Worm (Caenorhabditis elegans) whole organism, young adult: ENCODE measurements around the gene F45E12.6.

Experiments
- B0019.2 ChIP-seq: fragments of 200-800 bp; sonication (Bioruptor generic); conservative IDR thresholded peaks from 2 replicates; pipeline ENCODE4 v1.3.6; 2022; ENCODE audit warnings: missing genetic modification reagents, missing genetic modification characterization, missing compliant biosample characterization
- B0035.1 ChIP-seq: sonication (generic microtip); optimal IDR thresholded peaks from 2 replicates; lab custom pipeline; 2016; ENCODE audit warnings: missing genetic modification characterization, mild to moderate bottlenecking, missing compliant biosample characterization, missing genotype, missing genetic modification reagents
- B0336.3 ChIP-seq: fragments of 200-800 bp; sonication (Bioruptor generic); IDR thresholded peaks from 2 replicates; pipeline ENCODE4 v1.3.6; 2022; ENCODE audit warnings: missing genetic modification characterization, missing compliant biosample characterization
- F10E7.11 ChIP-seq: sonication (generic microtip); optimal IDR thresholded peaks from 2 replicates; lab custom pipeline; 2017; ENCODE audit warnings: mild to moderate bottlenecking, missing genetic modification characterization, moderate library complexity, missing compliant biosample characterization
- F37B4.10 ChIP-seq: fragments of 200-800 bp; sonication (Bioruptor generic); IDR thresholded peaks from 2 replicates; pipeline ENCODE4 v1.3.6; 2022; ENCODE audit warnings: missing genetic modification characterization, missing compliant biosample characterization
- F49E8.2 ChIP-seq: sonication (generic microtip); optimal IDR thresholded peaks from 3 replicates; lab custom pipeline; 2017; ENCODE audit warnings: missing genetic modification characterization, mild to moderate bottlenecking, missing compliant biosample characterization, antibody characterized with exemption, moderate library complexity; ENCODE audit not compliant: insufficient read depth
- F52B5.7 ChIP-seq: sonication (generic microtip); optimal IDR thresholded peaks from 2 replicates; lab custom pipeline; 2016; ENCODE audit warnings: mild to moderate bottlenecking, missing genetic modification characterization, missing compliant biosample characterization
- F55B11.4 ChIP-seq: sonication (generic microtip); optimal IDR thresholded peaks from 2 replicates; lab custom pipeline; 2016; ENCODE audit warnings: missing compliant biosample characterization, missing genetic modification characterization, borderline replicate concordance; ENCODE audit not compliant: insufficient read depth
- F57A8.1 ChIP-seq: fragments of 200-800 bp; sonication (Bioruptor generic); optimal IDR thresholded peaks from 2 replicates; lab custom pipeline; 2018; ENCODE audit warnings: mild to moderate bottlenecking, missing genetic modification characterization, moderate library complexity, missing compliant biosample characterization
- K11D2.4 ChIP-seq: fragments of 200-800 bp; sonication (Bioruptor generic); IDR thresholded peaks from 2 replicates; pipeline ENCODE4 v1.3.6; 2022; ENCODE audit warnings: missing genetic modification reagents, missing genetic modification characterization, missing compliant biosample characterization
- Y56A3A.18 ChIP-seq: fragments of 200-800 bp; sonication (Bioruptor generic); IDR thresholded peaks from 2 replicates; pipeline ENCODE4 v1.3.6; 2022; ENCODE audit warnings: missing genetic modification reagents, missing genetic modification characterization, missing compliant biosample characterization
- Y67H2A.10 ChIP-seq: fragments of 200-800 bp; sonication (Bioruptor generic); conservative IDR thresholded peaks from 2 replicates; pipeline ENCODE4 v1.3.6; 2022; ENCODE audit warnings: missing genetic modification reagents, missing genetic modification characterization, missing compliant biosample characterization
- akir-1 ChIP-seq: fragments of 200-800 bp; sonication (Bioruptor generic); optimal IDR thresholded peaks from 2 replicates; lab custom pipeline; 2018; ENCODE audit warnings: mild to moderate bottlenecking, missing genetic modification characterization, moderate library complexity, missing compliant biosample characterization
- aptf-3 ChIP-seq: fragments of 200-800 bp; sonication (Bioruptor generic); IDR thresholded peaks from 2 replicates; pipeline ENCODE4 v1.3.6; 2022; ENCODE audit warnings: missing genetic modification characterization, missing compliant biosample characterization
- athp-1 ChIP-seq: sonication (generic microtip); optimal IDR thresholded peaks from 2 replicates; lab custom pipeline; 2017; ENCODE audit warnings: mild to moderate bottlenecking, missing genetic modification characterization, missing compliant biosample characterization
- attf-6 ChIP-seq: fragments of 200-800 bp; sonication (Bioruptor generic); IDR thresholded peaks from 2 replicates; pipeline ENCODE4 v1.3.6; 2022; ENCODE audit warnings: missing genetic modification reagents, missing genetic modification characterization, missing compliant biosample characterization
- bed-1 ChIP-seq: fragments of 200-800 bp; sonication (Bioruptor generic); IDR thresholded peaks from 2 replicates; pipeline ENCODE4 v1.3.6; 2022; ENCODE audit warnings: missing genetic modification reagents, missing genetic modification characterization, missing compliant biosample characterization
- bed-2 ChIP-seq: fragments of 200-800 bp; sonication (Bioruptor generic); IDR thresholded peaks from 2 replicates; pipeline ENCODE4 v1.3.6; 2022; ENCODE audit warnings: missing genetic modification reagents, missing genetic modification characterization, missing compliant biosample characterization
- ceh-27 ChIP-seq: fragments of 200-800 bp; sonication (Bioruptor generic); optimal IDR thresholded peaks from 2 replicates; lab custom pipeline; 2018; ENCODE audit warnings: mild to moderate bottlenecking, missing genetic modification characterization, moderate library complexity, missing compliant biosample characterization
- ceh-40 ChIP-seq: fragments of 200-800 bp; sonication (Bioruptor generic); IDR thresholded peaks from 2 replicates; pipeline ENCODE4 v1.3.6; 2022; ENCODE audit warnings: missing genetic modification characterization, missing compliant biosample characterization
- ceh-58 ChIP-seq: fragments of 200-800 bp; sonication (Bioruptor generic); IDR thresholded peaks from 2 replicates; pipeline ENCODE4 v1.3.6; 2022; ENCODE audit warnings: missing genetic modification characterization, missing compliant biosample characterization
- ceh-79 ChIP-seq: sonication (generic microtip); optimal IDR thresholded peaks from 2 replicates; lab custom pipeline; 2017; ENCODE audit warnings: mild to moderate bottlenecking, missing genetic modification characterization, missing compliant biosample characterization
- die-1 ChIP-seq: sonication (generic microtip); optimal IDR thresholded peaks from 2 replicates; lab custom pipeline; 2016; ENCODE audit warnings: missing genotype, mild to moderate bottlenecking, missing genetic modification characterization, missing compliant biosample characterization
- dox-1 ChIP-seq: fragments of 200-800 bp; sonication (Bioruptor generic); IDR thresholded peaks from 2 replicates; pipeline ENCODE4 v1.3.6; 2022; ENCODE audit warnings: missing genetic modification reagents, missing genetic modification characterization, missing compliant biosample characterization
- egl-44 ChIP-seq: fragments of 200-800 bp; sonication (Bioruptor generic); IDR thresholded peaks from 2 replicates; pipeline ENCODE4 v1.3.6; 2022; ENCODE audit warnings: missing genetic modification reagents, missing genetic modification characterization, missing compliant biosample characterization
- ekl-4 ChIP-seq: fragments of 200-800 bp; sonication (Bioruptor generic); IDR thresholded peaks from 2 replicates; pipeline ENCODE4 v1.3.6; 2022; ENCODE audit warnings: missing genetic modification reagents, missing genetic modification characterization, missing compliant biosample characterization
- ets-4 ChIP-seq: fragments of 200-800 bp; sonication (Bioruptor generic); optimal IDR thresholded peaks from 2 replicates; lab custom pipeline; 2018; ENCODE audit warnings: mild to moderate bottlenecking, missing genetic modification characterization, missing compliant biosample characterization
- gei-17 ChIP-seq: fragments of 200-800 bp; sonication (Bioruptor generic); optimal IDR thresholded peaks from 2 replicates; lab custom pipeline; 2018; ENCODE audit warnings: mild to moderate bottlenecking, missing genetic modification characterization, missing compliant biosample characterization
- him-1 ChIP-seq: sonication (generic microtip); optimal IDR thresholded peaks from 2 replicates; lab custom pipeline; 2016; ENCODE audit warnings: missing genotype, missing genetic modification reagents, missing genetic modification characterization, missing compliant biosample characterization
- lin-54 ChIP-seq: fragments of 200-800 bp; sonication (Bioruptor generic); optimal IDR thresholded peaks from 2 replicates; lab custom pipeline; 2018; ENCODE audit warnings: mild to moderate bottlenecking, missing genetic modification characterization, missing compliant biosample characterization
- lir-1 ChIP-seq: fragments of 200-800 bp; sonication (Bioruptor generic); conservative IDR thresholded peaks from 2 replicates; pipeline ENCODE4 v1.3.6; 2022; ENCODE audit warnings: missing genetic modification reagents, missing genetic modification characterization, missing compliant biosample characterization
- lsy-27 ChIP-seq: sonication (generic microtip); optimal IDR thresholded peaks from 2 replicates; lab custom pipeline; 2017; ENCODE audit warnings: missing genetic modification characterization, mild to moderate bottlenecking, missing compliant biosample characterization, antibody characterized with exemption, missing genotype, borderline replicate concordance; ENCODE audit not compliant: insufficient read depth
- mcd-1 ChIP-seq: fragments of 200-800 bp; sonication (Bioruptor generic); IDR thresholded peaks from 2 replicates; pipeline ENCODE4 v1.3.6; 2022; ENCODE audit warnings: missing genetic modification reagents, missing genetic modification characterization, missing compliant biosample characterization
- mel-28 ChIP-seq: sonication (generic microtip); optimal IDR thresholded peaks from 2 replicates; lab custom pipeline; 2016; ENCODE audit warnings: borderline replicate concordance, mild to moderate bottlenecking, missing genetic modification characterization, missing compliant biosample characterization
- mes-4 ChIP-seq: sonication (generic microtip); optimal IDR thresholded peaks from 2 replicates; lab custom pipeline; 2016; ENCODE audit warnings: missing genotype, missing genetic modification characterization, missing compliant biosample characterization
- mxl-1 ChIP-seq: sonication (generic microtip); optimal IDR thresholded peaks from 2 replicates; lab custom pipeline; 2016; ENCODE audit warnings: missing genetic modification characterization, missing compliant biosample characterization
- nhr-120 ChIP-seq: fragments of 200-800 bp; sonication (Bioruptor generic); IDR thresholded peaks from 2 replicates; pipeline ENCODE4 v1.3.6; 2022; ENCODE audit warnings: missing genetic modification characterization, missing compliant biosample characterization
- nhr-179 ChIP-seq: sonication (generic microtip); optimal IDR thresholded peaks from 2 replicates; lab custom pipeline; 2016; ENCODE audit warnings: mild to moderate bottlenecking, missing genetic modification characterization, missing compliant biosample characterization
- nhr-27 ChIP-seq: fragments of 200-800 bp; sonication (Bioruptor generic); optimal IDR thresholded peaks from 2 replicates; lab custom pipeline; 2018; ENCODE audit warnings: mild to moderate bottlenecking, missing genetic modification characterization, moderate library complexity, missing compliant biosample characterization
- nhr-80 ChIP-seq: sonication (generic microtip); optimal IDR thresholded peaks from 2 replicates; lab custom pipeline; 2016; ENCODE audit warnings: missing genetic modification characterization, missing compliant biosample characterization
- repo-1 ChIP-seq: sonication (generic microtip); optimal IDR thresholded peaks from 2 replicates; lab custom pipeline; 2017; ENCODE audit warnings: mild to moderate bottlenecking, missing genetic modification characterization, missing compliant biosample characterization
- sdz-38 ChIP-seq: sonication (generic microtip); optimal IDR thresholded peaks from 2 replicates; lab custom pipeline; 2016; ENCODE audit warnings: missing genotype, missing genetic modification characterization, missing compliant biosample characterization
- snpc-1.1 ChIP-seq: sonication (generic microtip); optimal IDR thresholded peaks from 2 replicates; lab custom pipeline; 2017; ENCODE audit warnings: missing genetic modification characterization, mild to moderate bottlenecking, missing compliant biosample characterization, antibody characterized with exemption, moderate library complexity, missing genotype, missing genetic modification reagents; ENCODE audit not compliant: insufficient read depth
- snpc-4 ChIP-seq, 5 experiments: fragments of 150-350 bp in 1 of 5; sonication (generic microtip) in 4 of 5; optimal IDR thresholded peaks; 2 replicates each; lab custom pipeline; 2014 to 2018; ENCODE audit warnings: missing genetic modification characterization in 5 of 5, missing biosample characterization in 3 of 5, antibody characterized with exemption in 2 of 5, mild to moderate bottlenecking in 2 of 5, missing compliant biosample characterization in 2 of 5, missing genotype in 2 of 5, moderate library complexity in 2 of 5, missing genetic modification reagents in 1 of 5
- xnd-1 ChIP-seq: sonication (generic microtip); optimal IDR thresholded peaks from 2 replicates; lab custom pipeline; 2016; ENCODE audit warnings: missing genotype, missing genetic modification reagents, missing genetic modification characterization, missing compliant biosample characterization
- ztf-25 ChIP-seq: fragments of 200-800 bp; sonication (Bioruptor generic); IDR thresholded peaks from 2 replicates; pipeline ENCODE4 v1.3.6; 2022; ENCODE audit warnings: missing genetic modification reagents, missing genetic modification characterization, missing compliant biosample characterization
- ztf-28 ChIP-seq: fragments of 200-800 bp; sonication (Bioruptor generic); IDR thresholded peaks from 2 replicates; pipeline ENCODE4 v1.3.6; 2022; ENCODE audit warnings: missing genetic modification reagents, missing genetic modification characterization, missing compliant biosample characterization
- ztf-3 ChIP-seq: fragments of 200-800 bp; sonication (Bioruptor generic); optimal IDR thresholded peaks from 2 replicates; lab custom pipeline; 2018; ENCODE audit warnings: mild to moderate bottlenecking, missing genetic modification characterization, missing compliant biosample characterization
- ztf-6 ChIP-seq: fragments of 200-800 bp; sonication (Bioruptor generic); IDR thresholded peaks from 2 replicates; pipeline ENCODE4 v1.3.6; 2022; ENCODE audit warnings: missing genetic modification reagents, missing genetic modification characterization, missing compliant biosample characterization

The F45E12.6 gene

DNA sequence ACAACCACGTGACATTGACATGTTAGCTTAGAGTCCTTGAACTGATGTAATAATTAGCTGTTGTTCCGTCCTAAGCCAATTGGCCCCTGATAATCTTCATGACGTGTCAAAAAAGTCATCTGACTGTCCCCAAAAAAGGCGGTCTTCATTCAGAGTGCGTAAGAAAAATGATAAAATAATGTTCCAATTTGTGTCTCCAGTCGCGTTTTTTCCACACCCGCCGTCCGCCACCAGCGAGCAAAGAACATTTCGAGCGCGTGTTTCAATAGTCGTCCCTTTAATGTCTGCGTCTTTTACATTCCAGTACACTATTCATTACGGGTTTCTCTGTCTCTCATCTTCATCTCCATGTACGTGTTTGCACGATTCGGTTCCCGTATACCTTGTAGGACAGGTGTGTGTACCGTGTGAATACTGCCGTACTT lies 23.5 kb upstream of the F45E12.6 start (continued):
- TF ChIP-seq die-1 (tag; lab: Kevin White, UChicago) (peak; percentile 66), akir-1 (GFP tag; lab: Kevin White, UChicago) (no peak), attf-6 (GFP tag; lab: Robert Waterston, UW) (no peak), lir-1 (GFP tag; lab: Robert Waterston, UW) (no peak), ceh-79 (tag; lab: Kevin White, UChicago) (no peak), ets-4 (GFP tag; lab: Kevin White, UChicago) (peak; percentile 8), nhr-27 (tag; lab: Kevin White, UChicago) (no peak), snpc-4 (GFP tag; optimal IDR thresholded peaks at IDR 0.05; lab: Kevin White, UChicago) (no peak), snpc-4 (tag; optimal IDR thresholded peaks at IDR 0.05; lab: Kevin White, UChicago) (peak in 2 of 4 experiments; percentile 9 to 61), F10E7.11 (tag; lab: Kevin White, UChicago) (no peak), F52B5.7 (tag; lab: Kevin White, UChicago) (no peak), mel-28 (tag; lab: Kevin White, UChicago) (no peak), ceh-27 (GFP tag; lab: Kevin White, UChicago) (no peak), nhr-179 (tag; lab: Kevin White, UChicago) (no peak), B0336.3 (GFP tag; lab: Robert Waterston, UW) (peak; percentile 88), ceh-58 (no peak), F37B4.10 (GFP tag; lab: Robert Waterston, UW) (no peak), F49E8.2 (tag; lab: Kevin White, UChicago) (no peak), ztf-28 (GFP tag; lab: Robert Waterston, UW) (no peak), Y56A3A.18 (no peak), F57A8.1 (GFP tag; lab: Kevin White, UChicago) (no peak), snpc-1.1 (tag; lab: Kevin White, UChicago) (no peak), ztf-6 (GFP tag; lab: Robert Waterston, UW) (no peak), nhr-120 (GFP tag; lab: Robert Waterston, UW) (no peak), athp-1 (tag; lab: Kevin White, UChicago) (no peak), dox-1 (GFP tag; lab: Robert Waterston, UW) (no peak; the same call in 1 of the 2 replicates), ceh-40 (GFP tag; lab: Robert Waterston, UW) (no peak), mcd-1 (GFP tag; lab: Robert Waterston, UW) (peak; percentile 45), F55B11.4 (tag; lab: Kevin White, UChicago) (no peak), bed-1 (no peak), ztf-3 (GFP tag; lab: Kevin White, UChicago) (no peak), nhr-80 (peak; percentile 96), egl-44 (GFP tag; lab: Robert Waterston, UW) (no peak), ztf-25 (no peak), Y67H2A.10 (no peak), mxl-1 (no peak), B0019.2 (no peak), K11D2.4 (peak; percentile 54; the same call in 1 of the 2 replicates), sdz-38 (no peak), aptf-3 (GFP tag; lab: Robert Waterston, UW) (no peak), mes-4 (tag; lab: Kevin White, UChicago) (no peak), bed-2 (GFP tag; lab: Robert Waterston, UW) (no peak), gei-17 (GFP tag; lab: Kevin White, UChicago) (no peak), xnd-1 (tag; lab: Kevin White, UChicago) (no peak), lsy-27 (tag; lab: Kevin White, UChicago) (no peak), him-1 (tag; lab: Kevin White, UChicago) (no peak), lin-54 (GFP tag; lab: Kevin White, UChicago) (no peak), ekl-4 (GFP tag; lab: Robert Waterston, UW) (no peak), repo-1 (no peak), B0035.1 (no peak)
